Worm (Caenorhabditis elegans): Measurements from ENCODE around the gene C18F10.7.

- no peak for TF ChIP-seq pbrm-1 (GFP tag; IDR thresholded peaks at IDR 0.05)
- TF ChIP-seq dpl-1 (GFP tag; optimal IDR thresholded peaks at IDR 0.05), result no peak
- no peak for TF ChIP-seq hmg-1.2 (GFP tag; IDR thresholded peaks at IDR 0.05)
- no peak for TF ChIP-seq ceh-79 (tag; optimal IDR thresholded peaks at IDR 0.05)
- TF ChIP-seq nhr-179 (tag; optimal IDR thresholded peaks at IDR 0.05), result no peak
- no peak for TF ChIP-seq ceh-40 (GFP tag; IDR thresholded peaks at IDR 0.05)
- TF ChIP-seq ztf-26 (tag; optimal IDR thresholded peaks at IDR 0.05), result no peak
- TF ChIP-seq F22D6.2 (tag; optimal IDR thresholded peaks at IDR 0.05), result no peak
- TF ChIP-seq let-526 (GFP tag; IDR thresholded peaks at IDR 0.05), result no peak
Measured at ce11 chrIII:6261985-6262384, 16.2 kb downstream of the C18F10.7 start, which contains the start of gene srg-4.

Measured in whole organism, young adult.